Worm (Caenorhabditis elegans): ENCODE measurements around the gene nlp-82.

nlp-82 gene

ce11 chrII:9227134-9227533 lies 27.0 kb downstream of the nlp-82 start, which contains the start of gene abu-14:
TSS of gene abu-14 (minus strand) at chrII:9227214.
- TF ChIP-seq mab-5 (tag; optimal IDR thresholded peaks at IDR 0.05), result no peak
- TF ChIP-seq snpc-4 (tag; optimal IDR thresholded peaks at IDR 0.05), result no peak
- TF ChIP-seq ceh-43 (GFP tag; optimal IDR thresholded peaks at IDR 0.05), result no peak
- no peak for TF ChIP-seq zip-8 (tag; optimal IDR thresholded peaks at IDR 0.05)
- TF ChIP-seq bed-3 (GFP tag; optimal IDR thresholded peaks at IDR 0.05), result no peak
- no peak for TF ChIP-seq blmp-1 (tag; optimal IDR thresholded peaks at IDR 0.05)
- no peak for TF ChIP-seq ztf-11 (tag; optimal IDR thresholded peaks at IDR 0.05)
- no peak for TF ChIP-seq elt-1 (tag; optimal IDR thresholded peaks at IDR 0.05; ENCODE audit: borderline replicate concordance, insufficient read depth)
- TF ChIP-seq drap-1 (GFP tag; optimal IDR thresholded peaks at IDR 0.05), result no peak
- no peak for TF ChIP-seq sptf-1 (tag; optimal IDR thresholded peaks at IDR 0.05)
- TF ChIP-seq ham-2 (GFP tag; optimal IDR thresholded peaks at IDR 0.05), result no peak
- no peak for TF ChIP-seq nhr-76 (tag; optimal IDR thresholded peaks at IDR 0.05)
- TF ChIP-seq ceh-39 (tag; optimal IDR thresholded peaks at IDR 0.05), result no peak
- no peak for TF ChIP-seq sem-2 (GFP tag; optimal IDR thresholded peaks at IDR 0.05)
- TF ChIP-seq lin-13 (tag; optimal IDR thresholded peaks at IDR 0.05), result no peak
- no peak for TF ChIP-seq unc-120 (tag; optimal IDR thresholded peaks at IDR 0.05; ENCODE audit: poor library complexity, severe bottlenecking)
- no peak for TF ChIP-seq ces-1 (GFP tag; optimal IDR thresholded peaks at IDR 0.05)
- TF ChIP-seq ceh-83 (GFP tag; optimal IDR thresholded peaks at IDR 0.05), result no peak

- TF ChIP-seq elt-1 (tag; optimal IDR thresholded peaks at IDR 0.05; ENCODE audit: borderline replicate concordance, insufficient read depth) (no peak), ham-2 (GFP tag; optimal IDR thresholded peaks at IDR 0.05) (no peak), nhr-2 (tag; optimal IDR thresholded peaks at IDR 0.05) (no peak), mab-5 (tag; optimal IDR thresholded peaks at IDR 0.05) (no peak), lin-13 (tag; optimal IDR thresholded peaks at IDR 0.05) (no peak), unc-62 (GFP tag; optimal IDR thresholded peaks at IDR 0.05) (no peak), bed-3 (GFP tag; optimal IDR thresholded peaks at IDR 0.05) (no peak), blmp-1 (tag; optimal IDR thresholded peaks at IDR 0.05) (no peak), lsy-2 (tag; optimal IDR thresholded peaks at IDR 0.05) (no peak), ceh-43 (GFP tag; optimal IDR thresholded peaks at IDR 0.05) (no peak), snpc-4 (tag; optimal IDR thresholded peaks at IDR 0.05) (no peak), pha-4 (tag; optimal IDR thresholded peaks at IDR 0.05) (no peak), ceh-83 (GFP tag; optimal IDR thresholded peaks at IDR 0.05) (no peak), nhr-76 (tag; optimal IDR thresholded peaks at IDR 0.05) (no peak), tbx-8 (GFP tag; optimal IDR thresholded peaks at IDR 0.05) (no peak), sptf-1 (tag; optimal IDR thresholded peaks at IDR 0.05) (no peak), cnd-1 (tag; optimal IDR thresholded peaks at IDR 0.05) (no peak), unc-120 (tag; optimal IDR thresholded peaks at IDR 0.05; ENCODE audit: poor library complexity, severe bottlenecking) (no peak)
These were observed 31.1 kb downstream of the nlp-82 start, which contains the start of gene ZK1067.3 for ce11 chrII:9222969-9223368. TSS of gene ZK1067.3 (plus strand) at chrII:9223269.

ce11 chrII:9213055-9213708 lies 40.9 kb downstream of the nlp-82 start, which contains the start of gene znfx-1:
TSS of gene znfx-1 (plus strand) at chrII:9213658.
- no peak for TF ChIP-seq nhr-28 (tag; optimal IDR thresholded peaks at IDR 0.05)
- TF ChIP-seq ham-2 (GFP tag; optimal IDR thresholded peaks at IDR 0.05), result no peak
- no peak for TF ChIP-seq pha-4 (tag; optimal IDR thresholded peaks at IDR 0.05)

DNA sequence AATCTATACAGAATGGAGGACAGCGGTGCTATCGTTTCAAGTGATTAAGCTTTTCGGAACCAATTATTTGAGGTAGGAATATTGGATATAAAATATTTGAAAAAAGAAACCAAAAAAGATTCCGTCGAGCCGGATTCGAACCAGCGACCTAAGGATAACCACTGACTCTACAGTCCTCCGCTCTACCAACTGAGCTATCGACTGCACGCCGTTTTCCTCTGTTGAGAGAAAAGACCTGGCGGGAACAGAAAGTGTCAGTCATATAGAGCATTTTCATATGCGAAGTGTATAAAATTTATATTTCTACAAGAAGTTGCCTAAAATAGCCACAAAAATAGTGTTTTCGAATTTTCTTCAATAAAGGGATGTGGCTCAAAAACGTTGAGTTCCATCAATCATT lies 42.4 kb downstream of the nlp-82 start:
- no peak for TF ChIP-seq lsy-2 (tag; optimal IDR thresholded peaks at IDR 0.05)
- TF ChIP-seq ham-2 (GFP tag; optimal IDR thresholded peaks at IDR 0.05), result no peak
- TF ChIP-seq sem-2 (GFP tag; optimal IDR thresholded peaks at IDR 0.05), result no peak
- TF ChIP-seq hlh-1 (tag; optimal IDR thresholded peaks at IDR 0.05), result no peak
- no peak for TF ChIP-seq mep-1 (tag; optimal IDR thresholded peaks at IDR 0.05)
- TF ChIP-seq snpc-4 (tag; optimal IDR thresholded peaks at IDR 0.05), result no peak
- no peak for TF ChIP-seq ceh-39 (tag; optimal IDR thresholded peaks at IDR 0.05)
- TF ChIP-seq lin-32 (GFP tag; optimal IDR thresholded peaks at IDR 0.05), result no peak
- TF ChIP-seq nhr-28 (tag; optimal IDR thresholded peaks at IDR 0.05), result no peak
- no peak for TF ChIP-seq nhr-237 (tag; optimal IDR thresholded peaks at IDR 0.05)
- no peak for TF ChIP-seq tbx-8 (GFP tag; optimal IDR thresholded peaks at IDR 0.05)
- no peak for TF ChIP-seq unc-39 (tag; optimal IDR thresholded peaks at IDR 0.05)
- no peak for TF ChIP-seq sptf-1 (tag; optimal IDR thresholded peaks at IDR 0.05)

ce11 chrII:9210076-9210475 lies 44.0 kb downstream of the nlp-82 start, which contains the start of gene ZK1067.4:
TSS of gene ZK1067.4 (plus strand) at chrII:9210376.
- no peak for TF ChIP-seq ztf-11 (tag; optimal IDR thresholded peaks at IDR 0.05)
- no peak for TF ChIP-seq ces-1 (GFP tag; optimal IDR thresholded peaks at IDR 0.05)
- no peak for TF ChIP-seq unc-62 (GFP tag; optimal IDR thresholded peaks at IDR 0.05)
- TF ChIP-seq hlh-1 (tag; optimal IDR thresholded peaks at IDR 0.05), result no peak
- no peak for TF ChIP-seq ceh-83 (GFP tag; optimal IDR thresholded peaks at IDR 0.05)
- TF ChIP-seq lsy-2 (tag; optimal IDR thresholded peaks at IDR 0.05), result no peak
- no peak for TF ChIP-seq mls-2 (tag; optimal IDR thresholded peaks at IDR 0.05)
- TF ChIP-seq unc-39 (tag; optimal IDR thresholded peaks at IDR 0.05), result no peak
